Worm (Caenorhabditis elegans): ENCODE results near the gene H01M10.2.

ce11 chrX:2567761-2568160, 17.8 kb downstream of the H01M10.2 start:
- TF ChIP-seq nhr-11 (tag; optimal IDR thresholded peaks at IDR 0.05) (no peak), ama-1 (optimal IDR thresholded peaks at IDR 0.05) (no peak), tbx-2 (tag; optimal IDR thresholded peaks at IDR 0.05) (no peak), F13H6.1 (tag; optimal IDR thresholded peaks at IDR 0.05) (no peak), eyg-1 (tag; optimal IDR thresholded peaks at IDR 0.05) (no peak), ztf-16 (tag; optimal IDR thresholded peaks at IDR 0.05) (no peak), pha-4 (tag; optimal IDR thresholded peaks at IDR 0.05) (no peak)

All from whole organism, late embryonic.